Fruit fly (Drosophila melanogaster): ENCODE measurements around the gene CG2747.

dm6 chr3R:7980222-7980621 is 50.4 kb downstream of the CG2747 start, which contains the start of gene Sfp84E:
- no peak for TF ChIP-seq CG8301 (tag; optimal IDR thresholded peaks at IDR 0.05)
- TF ChIP-seq Snoo (tag; optimal IDR thresholded peaks at IDR 0.05) = no peak
